Fruit fly (Drosophila melanogaster) whole organism, embryonic: ENCODE results near the gene Tango2.

ENCODE experiments used
- Abd-B ChIP-seq: fragments of 200-800 bp; sonication (Bioruptor generic); optimal IDR thresholded peaks from 2 replicates; lab custom pipeline; 2018; ENCODE audit warnings: missing biosample characterization, mild to moderate bottlenecking, missing genetic modification characterization, moderate library complexity
- B-H1 ChIP-seq: fragments of 200-800 bp; sonication (Bioruptor generic); IDR thresholded peaks from 3 replicates; pipeline ENCODE4 v1.3.6; 2022; ENCODE audit warnings: missing biosample characterization, missing genetic modification characterization
- BEAF-32 ChIP-seq: fragments of 200-800 bp; sonication (Bioruptor generic); optimal IDR thresholded peaks from 3 replicates; lab custom pipeline; 2017; ENCODE audit warnings: missing biosample characterization, missing genetic modification characterization, mild to moderate bottlenecking, moderate library complexity, missing genetic modification reagents
- CG1024 ChIP-seq: fragments of 200-800 bp; sonication (Bioruptor generic); IDR thresholded peaks from 2 replicates; pipeline ENCODE4 v1.3.6; 2022; ENCODE audit warnings: missing biosample characterization, missing genetic modification characterization
- CG10366 ChIP-seq: fragments of 200-800 bp; sonication (Bioruptor generic); IDR thresholded peaks from 2 replicates; pipeline ENCODE4 v1.3.6; 2022; ENCODE audit warnings: missing biosample characterization, missing genetic modification characterization
- CG12236 ChIP-seq: fragments of 200-800 bp; sonication (Bioruptor generic); optimal IDR thresholded peaks from 2 replicates; lab custom pipeline; 2016; ENCODE audit warnings: missing biosample characterization, missing genetic modification characterization
- CG12942 ChIP-seq: fragments of 200-800 bp; sonication (Bioruptor generic); optimal IDR thresholded peaks from 3 replicates; lab custom pipeline; 2016; ENCODE audit warnings: missing biosample characterization, missing genetic modification characterization
- CG14667 ChIP-seq: fragments of 200-800 bp; sonication (Bioruptor generic); IDR thresholded peaks from 2 replicates; pipeline ENCODE4 v1.3.6; 2022; ENCODE audit warnings: missing biosample characterization, missing genetic modification characterization
- CG15269 ChIP-seq: fragments of 200-800 bp; sonication (Bioruptor generic); optimal IDR thresholded peaks from 2 replicates; lab custom pipeline; 2018; ENCODE audit warnings: missing biosample characterization, mild to moderate bottlenecking, missing genetic modification characterization, moderate library complexity
- CG1647 ChIP-seq: fragments of 200-800 bp; sonication (Bioruptor generic); optimal IDR thresholded peaks from 3 replicates; lab custom pipeline; 2016; ENCODE audit warnings: missing biosample characterization, missing genetic modification characterization
- CG16863 ChIP-seq: fragments of 200-800 bp; sonication (Bioruptor generic); optimal IDR thresholded peaks from 3 replicates; lab custom pipeline; 2016; ENCODE audit warnings: missing biosample characterization, missing genetic modification characterization
- CG17359 ChIP-seq: fragments of 200-800 bp; sonication (Bioruptor generic); optimal IDR thresholded peaks from 3 replicates; lab custom pipeline; 2018; ENCODE audit warnings: missing biosample characterization, mild to moderate bottlenecking, missing genetic modification characterization, moderate library complexity
- CG2712 ChIP-seq: fragments of 200-800 bp; optimal IDR thresholded peaks from 3 replicates; lab custom pipeline; 2019; ENCODE audit warnings: missing biosample characterization, mild to moderate bottlenecking, missing genetic modification characterization, moderate library complexity
- CG30020 ChIP-seq: fragments of 200-800 bp; optimal IDR thresholded peaks from 2 replicates; lab custom pipeline; 2019; ENCODE audit warnings: missing biosample characterization, mild to moderate bottlenecking, missing genetic modification characterization, moderate library complexity
- CG6254 ChIP-seq: fragments of 200-800 bp; sonication (Bioruptor generic); optimal IDR thresholded peaks from 3 replicates; lab custom pipeline; 2017; ENCODE audit warnings: mild to moderate bottlenecking, missing biosample characterization, missing genetic modification reagents, missing genetic modification characterization
- CG7928 ChIP-seq: fragments of 200-800 bp; sonication (Bioruptor generic); optimal IDR thresholded peaks from 2 replicates; lab custom pipeline; 2017; ENCODE audit warnings: missing biosample characterization, mild to moderate bottlenecking, missing genetic modification characterization
- CG7963 ChIP-seq: fragments of 200-800 bp; sonication (Bioruptor generic); IDR thresholded peaks from 3 replicates; pipeline ENCODE4 v1.3.6; 2022; ENCODE audit warnings: missing biosample characterization, missing genetic modification characterization; ENCODE audit not compliant: partially characterized antibody
- CG8478 ChIP-seq: fragments of >200 bp; optimal IDR thresholded peaks from 2 replicates; lab custom pipeline; 2018
- CG8765 ChIP-seq: fragments of 200-800 bp; sonication (Bioruptor generic); IDR thresholded peaks from 2 replicates; pipeline ENCODE4 v1.3.6; 2022; ENCODE audit warnings: missing biosample characterization, missing genetic modification characterization
- CG9817 ChIP-seq: fragments of 200-800 bp; sonication (Bioruptor generic); optimal IDR thresholded peaks from 2 replicates; lab custom pipeline; 2018; ENCODE audit warnings: missing biosample characterization, mild to moderate bottlenecking, missing genetic modification characterization, moderate library complexity
- D19B ChIP-seq: fragments of 200-800 bp; sonication (Bioruptor generic); optimal IDR thresholded peaks from 2 replicates; lab custom pipeline; 2017; ENCODE audit warnings: missing biosample characterization, mild to moderate bottlenecking, missing genetic modification characterization
- Dfd ChIP-seq, 2 experiments: fragments of >200 bp; optimal IDR thresholded peaks; 2 replicates each; lab custom pipeline; 2017; ENCODE audit warnings: missing biosample characterization in 2 of 2, missing genetic modification characterization in 2 of 2
- GATAe ChIP-seq: fragments of 200-800 bp; sonication (Bioruptor generic); conservative IDR thresholded peaks from 2 replicates; pipeline ENCODE4 v1.3.6; 2022; ENCODE audit warnings: missing biosample characterization, missing genetic modification characterization
- Gsc ChIP-seq: fragments of 200-800 bp; sonication (Bioruptor generic); IDR thresholded peaks from 2 replicates; pipeline ENCODE4 v1.3.6; 2022; ENCODE audit warnings: missing biosample characterization, missing genetic modification characterization
- Hmx ChIP-seq: fragments of 200-800 bp; sonication (Bioruptor generic); optimal IDR thresholded peaks from 2 replicates; lab custom pipeline; 2016; ENCODE audit warnings: missing biosample characterization, missing genetic modification characterization
- NfI ChIP-seq: fragments of 200-800 bp; sonication (Bioruptor generic); optimal IDR thresholded peaks from 3 replicates; lab custom pipeline; 2018; ENCODE audit warnings: missing biosample characterization, mild to moderate bottlenecking, missing genetic modification characterization, moderate library complexity
- Scr ChIP-seq: fragments of 200-800 bp; sonication (Bioruptor generic); IDR thresholded peaks from 2 replicates; pipeline ENCODE4 v1.3.6; 2022; ENCODE audit warnings: missing biosample characterization, missing genetic modification characterization; ENCODE audit not compliant: partially characterized antibody
- Sox100B ChIP-seq: fragments of 200-800 bp; sonication (Bioruptor generic); optimal IDR thresholded peaks from 3 replicates; lab custom pipeline; 2018; ENCODE audit warnings: missing biosample characterization, mild to moderate bottlenecking, missing genetic modification characterization
- Sry-δ ChIP-seq: fragments of 200-800 bp; sonication (Bioruptor generic); optimal IDR thresholded peaks from 2 replicates; lab custom pipeline; 2016; ENCODE audit warnings: missing biosample characterization, missing genetic modification characterization
- TFAM ChIP-seq: fragments of 200-800 bp; sonication (Bioruptor generic); optimal IDR thresholded peaks from 2 replicates; lab custom pipeline; 2017; ENCODE audit warnings: missing biosample characterization, missing genetic modification characterization, inconsistent platforms
- chinmo ChIP-seq: fragments of 200-800 bp; sonication (Bioruptor generic); IDR thresholded peaks from 4 replicates; pipeline ENCODE4 v1.3.6; 2022; ENCODE audit warnings: missing biosample characterization, missing genetic modification characterization; ENCODE audit not compliant: partially characterized antibody
- chm ChIP-seq: fragments of 200-800 bp; sonication (Bioruptor generic); IDR thresholded peaks from 2 replicates; pipeline ENCODE4 v1.3.6; 2022; ENCODE audit warnings: missing biosample characterization, missing genetic modification characterization
- ci ChIP-seq: fragments of 200-800 bp; sonication (Bioruptor generic); IDR thresholded peaks from 3 replicates; pipeline ENCODE4 v1.3.6; 2022; ENCODE audit warnings: missing biosample characterization, missing genetic modification characterization
- ind ChIP-seq: fragments of 200-800 bp; sonication (Bioruptor generic); optimal IDR thresholded peaks from 3 replicates; lab custom pipeline; 2016; ENCODE audit warnings: missing biosample characterization, missing genetic modification characterization
- ken ChIP-seq: fragments of 200-800 bp; sonication (Bioruptor generic); IDR thresholded peaks from 3 replicates; pipeline ENCODE4 v1.3.6; 2022; ENCODE audit warnings: missing biosample characterization, missing genetic modification characterization
- lab ChIP-seq: fragments of 200-800 bp; sonication (Bioruptor generic); optimal IDR thresholded peaks from 3 replicates; lab custom pipeline; 2017; ENCODE audit warnings: missing biosample characterization, missing genetic modification characterization, mild to moderate bottlenecking, moderate library complexity, missing genetic modification reagents
- lbe ChIP-seq: fragments of 200-800 bp; sonication (Bioruptor generic); optimal IDR thresholded peaks from 2 replicates; lab custom pipeline; 2016; ENCODE audit warnings: missing biosample characterization, mild to moderate bottlenecking, missing genetic modification characterization
- lola ChIP-seq, 3 experiments: fragments of >200 bp in 2 of 3; fragments of 200-800 bp in 1 of 3; sonication (Bioruptor generic) in 1 of 3; optimal IDR thresholded peaks; 2 replicates each; lab custom pipeline; 2017 to 2019; ENCODE audit warnings: missing biosample characterization in 3 of 3, missing genetic modification characterization in 3 of 3, mild to moderate bottlenecking in 1 of 3, moderate library complexity in 1 of 3
- lov ChIP-seq, 2 experiments: fragments of 200-800 bp in 1 of 2; fragments of >200 bp in 1 of 2; sonication (Bioruptor generic) in 1 of 2; IDR thresholded peaks in 1 of 2; optimal IDR thresholded peaks in 1 of 2; 2 replicates in 1 of 2; 3 replicates in 1 of 2; pipeline versions ENCODE4 v1.3.6 to Lab custom; 2017 to 2022; ENCODE audit warnings: missing biosample characterization in 1 of 2, missing genetic modification characterization in 1 of 2
- maf-S ChIP-seq: fragments of 200-800 bp; sonication (Bioruptor generic); optimal IDR thresholded peaks from 2 replicates; lab custom pipeline; 2016; ENCODE audit warnings: missing biosample characterization, missing genetic modification characterization
- nom ChIP-seq: fragments of 200-800 bp; sonication (Bioruptor generic); optimal IDR thresholded peaks from 2 replicates; lab custom pipeline; 2017; ENCODE audit warnings: missing biosample characterization, missing genetic modification characterization, mild to moderate bottlenecking, moderate library complexity, missing genetic modification reagents
- odd ChIP-seq: fragments of 200-800 bp; sonication (Bioruptor generic); optimal IDR thresholded peaks from 2 replicates; lab custom pipeline; 2017; ENCODE audit warnings: missing biosample characterization, mild to moderate bottlenecking, missing genetic modification characterization
- org-1 ChIP-seq: fragments of 200-800 bp; sonication (Bioruptor generic); optimal IDR thresholded peaks from 2 replicates; lab custom pipeline; 2017; ENCODE audit warnings: missing biosample characterization, missing genetic modification characterization
- ranshi ChIP-seq: fragments of 200-800 bp; sonication (Bioruptor generic); IDR thresholded peaks from 2 replicates; pipeline ENCODE4 v1.3.6; 2022; ENCODE audit warnings: missing biosample characterization, missing genetic modification characterization
- salm ChIP-seq: fragments of 200-800 bp; sonication (Bioruptor generic); optimal IDR thresholded peaks from 2 replicates; lab custom pipeline; 2018; ENCODE audit warnings: missing biosample characterization, mild to moderate bottlenecking, missing genetic modification characterization
- schlank ChIP-seq: fragments of 200-800 bp; sonication (Bioruptor generic); optimal IDR thresholded peaks from 2 replicates; lab custom pipeline; 2018; ENCODE audit warnings: missing biosample characterization, mild to moderate bottlenecking, missing genetic modification characterization
- seq ChIP-seq: fragments of 200-800 bp; sonication (Bioruptor generic); IDR thresholded peaks from 2 replicates; pipeline ENCODE4 v1.3.6; 2022; ENCODE audit warnings: missing biosample characterization, missing genetic modification characterization
- ssp ChIP-seq: fragments of 200-800 bp; sonication (Bioruptor generic); IDR thresholded peaks from 2 replicates; pipeline ENCODE4 v1.3.6; 2022; ENCODE audit warnings: missing biosample characterization, missing genetic modification characterization
- tap ChIP-seq: fragments of 200-800 bp; optimal IDR thresholded peaks from 3 replicates; lab custom pipeline; 2019; ENCODE audit warnings: missing biosample characterization, mild to moderate bottlenecking, missing genetic modification characterization, moderate library complexity
- wdn ChIP-seq: fragments of 200-800 bp; sonication (Bioruptor generic); IDR thresholded peaks from 2 replicates; pipeline ENCODE4 v1.3.6; 2022; ENCODE audit warnings: missing biosample characterization, missing genetic modification characterization

The Tango2 gene

DNA sequence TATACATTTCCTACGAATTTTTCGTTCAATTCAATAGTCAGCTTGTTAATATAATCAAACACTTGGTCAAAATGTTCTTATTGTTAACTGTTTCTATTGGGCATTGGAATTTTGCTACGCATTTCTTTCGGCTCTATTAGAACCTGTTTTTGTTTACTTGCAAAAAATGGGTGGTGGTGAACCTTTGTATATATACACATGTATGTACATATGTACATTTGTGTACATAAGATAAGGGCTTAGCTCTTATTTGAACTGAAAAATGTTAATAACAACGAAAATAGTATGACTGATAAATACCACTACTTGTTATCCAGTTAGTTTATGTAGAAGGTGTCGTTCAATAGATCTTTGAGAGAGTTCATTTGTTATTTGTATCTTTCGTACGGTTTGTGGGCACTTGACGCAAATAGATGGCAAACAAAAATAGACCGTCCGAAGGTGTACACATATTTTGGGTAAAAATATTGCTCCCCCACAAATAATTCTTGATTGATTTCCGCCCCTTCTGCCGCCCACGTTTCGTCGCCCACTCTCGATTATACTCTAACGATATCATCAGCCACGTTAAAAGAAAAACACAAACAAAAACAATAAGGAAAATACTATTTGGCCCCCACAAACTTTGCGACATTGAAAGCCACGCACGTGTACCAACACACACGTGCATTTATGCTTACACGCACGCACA, 9.2 kb downstream of the Tango2 start (continued):
- TF ChIP-seq maf-S (GFP tag; lab: Kevin White, UChicago) (peak; percentile 24), nom (GFP tag; lab: Kevin White, UChicago) (no peak), TFAM (no peak), CG14667 (GFP tag; lab: Robert Waterston, UW) (no peak), CG9817 (tag; lab: Kevin White, UChicago) (no peak), CG1024 (GFP tag; lab: Robert Waterston, UW) (no peak), lola (GFP tag; optimal IDR thresholded peaks at IDR 0.05; lab: Kevin White, UChicago) (no peak), lov (optimal IDR thresholded peaks at IDR 0.05; lab: Kevin White, UChicago) (no peak), lov (GFP tag; IDR thresholded peaks at IDR 0.05; lab: Robert Waterston, UW) (no peak), ssp (GFP tag; lab: Robert Waterston, UW) (no peak), CG10366 (GFP tag; lab: Robert Waterston, UW) (no peak), org-1 (no peak), CG17359 (tag; lab: Kevin White, UChicago) (peak; percentile 27), CG8765 (GFP tag; lab: Robert Waterston, UW) (no peak), chinmo (GFP tag; lab: Robert Waterston, UW) (peak; percentile 73; the same call in 1 of the 4 replicates), ken (GFP tag; lab: Robert Waterston, UW) (no peak), wdn (GFP tag; lab: Robert Waterston, UW) (no peak), CG7928 (GFP tag; lab: Kevin White, UChicago) (no peak), tap (tag; lab: Kevin White, UChicago) (no peak), chm (GFP tag; lab: Robert Waterston, UW) (no peak), salm (tag; lab: Kevin White, UChicago) (no peak), seq (GFP tag; lab: Robert Waterston, UW) (no peak), ci (GFP tag; lab: Robert Waterston, UW) (no peak), CG30020 (no peak), BEAF-32 (no peak), Sox100B (GFP tag; lab: Kevin White, UChicago) (no peak), CG12942 (GFP tag; lab: Kevin White, UChicago) (no peak), CG8478 (lab: Kevin White, UChicago) (no peak), CG12236 (GFP tag; lab: Kevin White, UChicago) (no peak), Scr (GFP tag; lab: Robert Waterston, UW) (no peak), GATAe (GFP tag; lab: Robert Waterston, UW) (no peak), ranshi (GFP tag; lab: Robert Waterston, UW) (no peak; the same call in 1 of the 2 replicates), CG16863 (GFP tag; lab: Kevin White, UChicago) (no peak), lbe (GFP tag; lab: Kevin White, UChicago) (no peak), lab (GFP tag; lab: Kevin White, UChicago) (peak; percentile 84), ind (GFP tag; lab: Kevin White, UChicago) (no peak), Gsc (GFP tag; lab: Robert Waterston, UW) (no peak), Sry-δ (no peak), odd (no peak), CG6254 (no peak), schlank (tag; lab: Kevin White, UChicago) (peak; percentile 67), CG1647 (GFP tag; lab: Kevin White, UChicago) (no peak), CG2712 (no peak), NfI (GFP tag; lab: Kevin White, UChicago) (no peak), CG15269 (tag; lab: Kevin White, UChicago) (peak; percentile 22), Abd-B (no peak), Dfd (GFP tag; optimal IDR thresholded peaks at IDR 0.05; lab: Kevin White, UChicago) (no peak), Hmx (no peak), D19B (GFP tag; lab: Kevin White, UChicago) (peak; percentile 25), CG7963 (GFP tag; lab: Robert Waterston, UW) (no peak), B-H1 (GFP tag; lab: Robert Waterston, UW) (no peak)
